Fruit fly (Drosophila melanogaster) whole organism, wandering third instar larva: ENCODE data around the gene Calr.

Source experiments
- Abd-B ChIP-seq: fragments of >200 bp; optimal IDR thresholded peaks from 2 replicates; lab custom pipeline; 2017; ENCODE audit warnings: missing biosample characterization, missing genetic modification characterization
- CG32264 ChIP-seq: fragments of 200-800 bp; sonication (Bioruptor generic); optimal IDR thresholded peaks from 2 replicates; lab custom pipeline; 2016; ENCODE audit warnings: missing biosample characterization, missing genetic modification characterization
- CG9705 ChIP-seq: fragments of 200-800 bp; sonication (Bioruptor generic); optimal IDR thresholded peaks from 2 replicates; lab custom pipeline; 2018; ENCODE audit warnings: missing biosample characterization, mild to moderate bottlenecking, missing genetic modification characterization
- CrebA ChIP-seq: fragments of 200-800 bp; sonication (Bioruptor generic); optimal IDR thresholded peaks from 2 replicates; lab custom pipeline; 2016; ENCODE audit warnings: missing biosample characterization, mild to moderate bottlenecking, missing genetic modification characterization, borderline replicate concordance
- Dfd ChIP-seq: fragments of >200 bp; optimal IDR thresholded peaks from 2 replicates; lab custom pipeline; 2017; ENCODE audit warnings: missing biosample characterization, missing genetic modification characterization
- Dif ChIP-seq: fragments of 200-275, 200-300 bp; sonication (Bioruptor generic); optimal IDR thresholded peaks from 2 replicates; lab custom pipeline; 2018; ENCODE audit warnings: missing biosample characterization, missing genetic modification characterization; ENCODE audit not compliant: partially characterized antibody
- GATAd ChIP-seq: sonication (Bioruptor generic); optimal IDR thresholded peaks from 2 replicates; lab custom pipeline; 2016; ENCODE audit warnings: missing biosample characterization, missing genetic modification characterization
- HLH106 ChIP-seq: fragments of 200-800 bp; optimal IDR thresholded peaks from 3 replicates; lab custom pipeline; 2019; ENCODE audit warnings: missing biosample characterization, mild to moderate bottlenecking, missing genetic modification characterization, moderate library complexity
- Hnf4 ChIP-seq: fragments of 200-800 bp; sonication (Bioruptor generic); optimal IDR thresholded peaks from 2 replicates; lab custom pipeline; 2016; ENCODE audit warnings: missing biosample characterization, mild to moderate bottlenecking, missing genetic modification characterization
- Hr78 ChIP-seq: fragments of >200 bp; optimal IDR thresholded peaks from 2 replicates; lab custom pipeline; 2017; ENCODE audit warnings: missing biosample characterization, missing genetic modification characterization
- Hr83 ChIP-seq: fragments of 200-300 bp; sonication (Bioruptor generic); optimal IDR thresholded peaks from 2 replicates; lab custom pipeline; 2016; ENCODE audit warnings: missing biosample characterization, mild to moderate bottlenecking, missing genetic modification characterization, moderate library complexity; ENCODE audit not compliant: poor library complexity, severe bottlenecking
- Jra ChIP-seq: sonication (Bioruptor generic); optimal IDR thresholded peaks from 2 replicates; lab custom pipeline; 2016; ENCODE audit warnings: missing biosample characterization, missing genetic modification characterization
- Mio ChIP-seq: sonication (Bioruptor generic); optimal IDR thresholded peaks from 2 replicates; lab custom pipeline; 2016; ENCODE audit warnings: missing biosample characterization, missing genetic modification characterization
- Myc ChIP-seq: fragments of >200 bp; optimal IDR thresholded peaks from 2 replicates; lab custom pipeline; 2017
- N ChIP-seq: fragments of >200 bp; optimal IDR thresholded peaks from 2 replicates; lab custom pipeline; 2018; ENCODE audit warnings: missing biosample characterization, missing external identifiers, missing genetic modification characterization
- OdsH ChIP-seq: fragments of 200-800 bp; sonication (Bioruptor generic); optimal IDR thresholded peaks from 2 replicates; lab custom pipeline; 2016; ENCODE audit warnings: missing biosample characterization, mild to moderate bottlenecking, missing genetic modification characterization
- Rel ChIP-seq, 2 experiments: fragments of 200-800 bp; sonication (Bioruptor generic) in 1 of 2; optimal IDR thresholded peaks; 2 replicates in 1 of 2; 3 replicates in 1 of 2; lab custom pipeline; 2016 to 2019; ENCODE audit warnings: mild to moderate bottlenecking in 2 of 2, missing biosample characterization in 2 of 2, missing genetic modification characterization in 2 of 2, moderate library complexity in 1 of 2
- Sp1 ChIP-seq: fragments of 200-800 bp; sonication (Bioruptor generic); optimal IDR thresholded peaks from 3 replicates; lab custom pipeline; 2019; ENCODE audit warnings: missing biosample characterization, mild to moderate bottlenecking, missing genetic modification characterization, moderate library complexity
- Vsx2 ChIP-seq: fragments of 200-300, 225-300 bp; sonication (Bioruptor generic); optimal IDR thresholded peaks from 2 replicates; lab custom pipeline; 2018; ENCODE audit warnings: missing biosample characterization, missing genetic modification characterization; ENCODE audit not compliant: partially characterized antibody
- br ChIP-seq: fragments of 200-800 bp; sonication (Bioruptor generic); optimal IDR thresholded peaks from 2 replicates; lab custom pipeline; 2016; ENCODE audit warnings: missing biosample characterization, missing genetic modification characterization
- brk ChIP-seq: fragments of 200-800 bp; sonication (Bioruptor generic); optimal IDR thresholded peaks from 2 replicates; lab custom pipeline; 2016; ENCODE audit warnings: missing biosample characterization, mild to moderate bottlenecking, missing genetic modification characterization
- dl ChIP-seq, 2 experiments: fragments of 175-275, 200-275 bp in 1 of 2; fragments of 200-275 bp in 1 of 2; sonication (Bioruptor generic); optimal IDR thresholded peaks; lab custom pipeline; 2018; ENCODE audit warnings: mild to moderate bottlenecking in 2 of 2, missing biosample characterization in 2 of 2, missing genetic modification characterization in 2 of 2, moderate library complexity in 2 of 2; ENCODE audit not compliant: partially characterized antibody in 2 of 2, insufficient read depth in 1 of 2
- dmrt93B ChIP-seq: fragments of 200-800 bp; sonication (Bioruptor generic); optimal IDR thresholded peaks from 2 replicates; lab custom pipeline; 2018; ENCODE audit warnings: missing biosample characterization, mild to moderate bottlenecking, missing genetic modification characterization
- dsf ChIP-seq: sonication (Bioruptor generic); optimal IDR thresholded peaks from 2 replicates; lab custom pipeline; 2016; ENCODE audit warnings: missing biosample characterization, missing genetic modification characterization, borderline replicate concordance
- ey ChIP-seq: fragments of 200-800 bp; sonication (Bioruptor generic); optimal IDR thresholded peaks from 2 replicates; lab custom pipeline; 2016; ENCODE audit warnings: missing biosample characterization, missing genetic modification characterization
- foxo ChIP-seq, 2 experiments: fragments of 200-800 bp; sonication (Bioruptor generic); optimal IDR thresholded peaks; 2 replicates in 1 of 2; 3 replicates in 1 of 2; lab custom pipeline; 2016 to 2017; ENCODE audit warnings: missing biosample characterization in 2 of 2, missing genetic modification characterization in 2 of 2
- fru ChIP-seq: fragments of 200-800 bp; sonication (Bioruptor generic); optimal IDR thresholded peaks from 3 replicates; lab custom pipeline; 2016; ENCODE audit warnings: missing biosample characterization, mild to moderate bottlenecking, missing genetic modification characterization
- h ChIP-seq: fragments of 200-800 bp; sonication (Bioruptor generic); optimal IDR thresholded peaks from 3 replicates; lab custom pipeline; 2016; ENCODE audit warnings: missing biosample characterization, mild to moderate bottlenecking, missing genetic modification characterization
- jim ChIP-seq: fragments of 175-275, 200-325 bp; sonication (Bioruptor generic); optimal IDR thresholded peaks from 2 replicates; lab custom pipeline; 2016; ENCODE audit warnings: missing biosample characterization, mild to moderate bottlenecking, missing genetic modification characterization
- lola ChIP-seq: fragments of >200 bp; optimal IDR thresholded peaks from 2 replicates; lab custom pipeline; 2017; ENCODE audit warnings: missing biosample characterization, missing genetic modification characterization
- pan ChIP-seq: fragments of >200 bp; optimal IDR thresholded peaks from 2 replicates; lab custom pipeline; 2017
- psq ChIP-seq: fragments of 200-800 bp; sonication (Bioruptor generic); optimal IDR thresholded peaks from 3 replicates; lab custom pipeline; 2017; ENCODE audit warnings: missing biosample characterization, mild to moderate bottlenecking, missing genetic modification characterization, moderate library complexity
- rgr ChIP-seq: fragments of 200-800 bp; sonication (Bioruptor generic); optimal IDR thresholded peaks from 3 replicates; lab custom pipeline; 2016; ENCODE audit warnings: missing biosample characterization, mild to moderate bottlenecking, missing genetic modification characterization
- sage ChIP-seq: fragments of 200-800 bp; sonication (Bioruptor generic); optimal IDR thresholded peaks from 2 replicates; lab custom pipeline; 2016; ENCODE audit warnings: missing biosample characterization, mild to moderate bottlenecking, missing genetic modification characterization
- sv ChIP-seq: fragments of 200-800 bp; sonication (Bioruptor generic); optimal IDR thresholded peaks from 3 replicates; lab custom pipeline; 2016; ENCODE audit warnings: missing biosample characterization, missing genetic modification characterization
- tai ChIP-seq: sonication (Bioruptor generic); optimal IDR thresholded peaks from 2 replicates; lab custom pipeline; 2016; ENCODE audit warnings: missing biosample characterization, missing genetic modification characterization
- usp ChIP-seq: fragments of >200 bp; optimal IDR thresholded peaks from 2 replicates; lab custom pipeline; 2017; ENCODE audit warnings: missing biosample characterization, missing genetic modification characterization
- woc ChIP-seq: sonication (Bioruptor generic); optimal IDR thresholded peaks from 2 replicates; lab custom pipeline; 2016; ENCODE audit warnings: missing biosample characterization, mild to moderate bottlenecking, missing genetic modification characterization

Gene Calr

dm6 chr3R:9600558-9600959, 30.1 kb downstream of the Calr start (continued):
- TF ChIP-seq pan (lab: Kevin White, UChicago) (no peak), CrebA (GFP tag; lab: Kevin White, UChicago) (no peak), foxo (GFP tag; optimal IDR thresholded peaks at IDR 0.05; lab: Kevin White, UChicago) (peak in 1 of 2 experiments; percentile 41), Myc (no peak), brk (GFP tag; lab: Kevin White, UChicago) (no peak), Dif (GFP tag; lab: Kevin White, UChicago) (no peak), ey (no peak)

- TF ChIP-seq sv (GFP tag; lab: Kevin White, UChicago), result no peak
- no peak for TF ChIP-seq pan (lab: Kevin White, UChicago)
- TF ChIP-seq Hnf4 (GFP tag; lab: Kevin White, UChicago), result peak; percentile 24
- TF ChIP-seq GATAd, result no peak
- no peak for TF ChIP-seq Dif (GFP tag; lab: Kevin White, UChicago)
- peak; percentile 29 for TF ChIP-seq OdsH (GFP tag; lab: Kevin White, UChicago)
- no peak for TF ChIP-seq dl (GFP tag; optimal IDR thresholded peaks at IDR 0.05; lab: Kevin White, UChicago; ENCODE audit: insufficient read depth in 1 of 2, partially characterized antibody in 2 of 2)
- TF ChIP-seq Mio, result no peak
- peak; percentile 50 for TF ChIP-seq rgr (GFP tag; lab: Kevin White, UChicago)
- TF ChIP-seq Sp1 (GFP tag; lab: Kevin White, UChicago), result peak; percentile 41
- TF ChIP-seq dmrt93B (GFP tag; lab: Kevin White, UChicago), result peak; percentile 21
- no peak for TF ChIP-seq Hr83 (GFP tag; lab: Kevin White, UChicago)
- no peak for TF ChIP-seq Abd-B (GFP tag; lab: Kevin White, UChicago)
- TF ChIP-seq Hr78 (GFP tag; lab: Kevin White, UChicago), result no peak
- TF ChIP-seq Rel (GFP tag; optimal IDR thresholded peaks at IDR 0.05; lab: Kevin White, UChicago), result no peak
- TF ChIP-seq Rel (tag; optimal IDR thresholded peaks at IDR 0.05; lab: Kevin White, UChicago), result no peak
- no peak for TF ChIP-seq Myc
- no peak for TF ChIP-seq brk (GFP tag; lab: Kevin White, UChicago)
- TF ChIP-seq N, result no peak
- no peak for TF ChIP-seq CG32264 (GFP tag; lab: Kevin White, UChicago)
- peak; percentile 59 for TF ChIP-seq br (GFP tag; lab: Kevin White, UChicago)
- peak in 1 of 2 experiments; percentile 70 for TF ChIP-seq foxo (GFP tag; optimal IDR thresholded peaks at IDR 0.05; lab: Kevin White, UChicago)
- peak; percentile 55 for TF ChIP-seq HLH106 (tag; lab: Kevin White, UChicago)
- TF ChIP-seq psq (GFP tag; lab: Kevin White, UChicago), result peak; percentile 42
- no peak for TF ChIP-seq Jra (GFP tag; lab: Kevin White, UChicago)
- TF ChIP-seq Vsx2, result no peak
- no peak for TF ChIP-seq CrebA (GFP tag; lab: Kevin White, UChicago)
- TF ChIP-seq lola (GFP tag; lab: Kevin White, UChicago), result no peak
- no peak for TF ChIP-seq usp (GFP tag; lab: Kevin White, UChicago)
- TF ChIP-seq woc (GFP tag; lab: Kevin White, UChicago), result no peak
- peak; percentile 65 for TF ChIP-seq h (GFP tag; lab: Kevin White, UChicago)
- no peak for TF ChIP-seq tai (GFP tag; lab: Kevin White, UChicago)
- no peak for TF ChIP-seq jim (GFP tag; lab: Kevin White, UChicago)
- TF ChIP-seq fru (GFP tag; lab: Kevin White, UChicago), result peak; percentile 52
- no peak for TF ChIP-seq CG9705 (GFP tag; lab: Kevin White, UChicago)
- no peak for TF ChIP-seq sage (GFP tag; lab: Kevin White, UChicago)
- TF ChIP-seq Dfd, result no peak
- TF ChIP-seq dsf, result no peak
- TF ChIP-seq ey, result peak; percentile 53
These were observed 32.6 kb downstream of the Calr start for dm6 chr3R:9598099-9598498.

- no peak for TF ChIP-seq rgr (GFP tag; lab: Kevin White, UChicago)
- no peak for TF ChIP-seq Hr83 (GFP tag; lab: Kevin White, UChicago)
- no peak for TF ChIP-seq ey
- no peak for TF ChIP-seq Rel (GFP tag; optimal IDR thresholded peaks at IDR 0.05; lab: Kevin White, UChicago)
- no peak for TF ChIP-seq Rel (tag; optimal IDR thresholded peaks at IDR 0.05; lab: Kevin White, UChicago)
- no peak for TF ChIP-seq CG32264 (GFP tag; lab: Kevin White, UChicago)
- TF ChIP-seq Dif (GFP tag; lab: Kevin White, UChicago), result no peak
- no peak for TF ChIP-seq usp (GFP tag; lab: Kevin White, UChicago)
- no peak for TF ChIP-seq Dfd
- TF ChIP-seq jim (GFP tag; lab: Kevin White, UChicago), result no peak
- TF ChIP-seq lola (GFP tag; lab: Kevin White, UChicago), result no peak
- no peak for TF ChIP-seq foxo (GFP tag; optimal IDR thresholded peaks at IDR 0.05; lab: Kevin White, UChicago)
- TF ChIP-seq br (GFP tag; lab: Kevin White, UChicago), result no peak
- TF ChIP-seq Myc, result no peak
These were observed 34.0 kb downstream of the Calr start for dm6 chr3R:9596615-9597014.
